Worm (Caenorhabditis elegans): ENCODE results near the gene pigc-1.

ce11 chrIV:9367852-9368627 is 25.1 kb upstream of the pigc-1 start:
- TF ChIP-seq ama-1 (optimal IDR thresholded peaks at IDR 0.05) (no peak), hmg-4 (GFP tag; optimal IDR thresholded peaks at IDR 0.05) (no peak), tbx-37 (GFP tag; conservative IDR thresholded peaks at IDR 0.05) (no peak), flt-1 (GFP tag; IDR thresholded peaks at IDR 0.05) (no peak), tra-4 (tag; optimal IDR thresholded peaks at IDR 0.05) (no peak), hnd-1 (tag; optimal IDR thresholded peaks at IDR 0.05) (no peak), ceh-13 (GFP tag; optimal IDR thresholded peaks at IDR 0.05) (no peak), sea-1 (GFP tag; conservative IDR thresholded peaks at IDR 0.05) (no peak), tbx-11 (GFP tag; IDR thresholded peaks at IDR 0.05) (no peak), pes-1 (GFP tag; IDR thresholded peaks at IDR 0.05) (no peak), ceh-36 (tag; optimal IDR thresholded peaks at IDR 0.05) (no peak), B0310.2 (tag; optimal IDR thresholded peaks at IDR 0.05) (no peak), scrt-1 (GFP tag; IDR thresholded peaks at IDR 0.05) (no peak), ets-7 (tag; optimal IDR thresholded peaks at IDR 0.05) (no peak)
